Worm (Caenorhabditis elegans): ENCODE measurements around the gene grl-1.
A peak's percentile ranks its signal among the peaks of the same experiment; 100 is the strongest.

The grl-1 gene

ce11 chrV:5512559-5512958 lies 21.1 kb downstream of the grl-1 start:
- TF ChIP-seq dpl-1 (GFP tag; optimal IDR thresholded peaks at IDR 0.05) (no peak), ceh-40 (GFP tag; IDR thresholded peaks at IDR 0.05) (no peak), F52B5.7 (tag; optimal IDR thresholded peaks at IDR 0.05) (no peak), cebp-1 (GFP tag; IDR thresholded peaks at IDR 0.05) (no peak), cebp-1 (tag; optimal IDR thresholded peaks at IDR 0.05) (peak; percentile 37), mcd-1 (GFP tag; IDR thresholded peaks at IDR 0.05) (no peak), ztf-25 (GFP tag; IDR thresholded peaks at IDR 0.05) (no peak), lin-54 (GFP tag; optimal IDR thresholded peaks at IDR 0.05) (no peak), chd-7 (tag; optimal IDR thresholded peaks at IDR 0.05) (no peak), hlh-26 (GFP tag; conservative IDR thresholded peaks at IDR 0.05) (no peak), hsf-1 (GFP tag; IDR thresholded peaks at IDR 0.05) (no peak), ztf-3 (GFP tag; optimal IDR thresholded peaks at IDR 0.05) (no peak), C06A6.2 (GFP tag; conservative IDR thresholded peaks at IDR 0.05) (no peak), nfyb-1 (GFP tag; IDR thresholded peaks at IDR 0.05) (no peak), F33H1.4 (GFP tag; IDR thresholded peaks at IDR 0.05) (no peak), nfya-2 (GFP tag; IDR thresholded peaks at IDR 0.05) (no peak), nhr-80 (tag; optimal IDR thresholded peaks at IDR 0.05) (peak; percentile 86), atf-7 (tag; optimal IDR thresholded peaks at IDR 0.05) (peak; percentile 49), F22D6.2 (tag; optimal IDR thresholded peaks at IDR 0.05) (no peak), ets-4 (GFP tag; optimal IDR thresholded peaks at IDR 0.05) (peak; percentile 49), attf-6 (GFP tag; IDR thresholded peaks at IDR 0.05) (no peak), snpc-1.1 (tag; optimal IDR thresholded peaks at IDR 0.05; ENCODE audit: insufficient read depth) (no peak), unc-130 (GFP tag; optimal IDR thresholded peaks at IDR 0.05) (no peak), let-526 (GFP tag; IDR thresholded peaks at IDR 0.05) (no peak), nhr-179 (tag; optimal IDR thresholded peaks at IDR 0.05) (no peak), madf-10 (tag; optimal IDR thresholded peaks at IDR 0.05) (no peak), hmg-20 (GFP tag; IDR thresholded peaks at IDR 0.05) (no peak), lsl-1 (GFP tag; optimal IDR thresholded peaks at IDR 0.05) (no peak), B0261.1 (tag; optimal IDR thresholded peaks at IDR 0.05) (no peak)

- TF ChIP-seq nhr-80 (tag; optimal IDR thresholded peaks at IDR 0.05) (peak; percentile 8), nfya-2 (GFP tag; IDR thresholded peaks at IDR 0.05) (no peak), egl-18 (GFP tag; IDR thresholded peaks at IDR 0.05) (no peak), F23B12.7 (tag; optimal IDR thresholded peaks at IDR 0.05; ENCODE audit: insufficient read depth) (no peak)
These were observed 21.9 kb downstream of the grl-1 start for ce11 chrV:5511720-5512119.

ce11 chrV:5509966-5510365 lies 23.7 kb downstream of the grl-1 start:
- TF ChIP-seq ceh-91 (GFP tag; IDR thresholded peaks at IDR 0.05) (no peak), lsl-1 (GFP tag; optimal IDR thresholded peaks at IDR 0.05) (no peak), snpc-1.3 (tag; optimal IDR thresholded peaks at IDR 0.05; ENCODE audit: insufficient read depth) (no peak), ztf-18 (tag; optimal IDR thresholded peaks at IDR 0.05) (peak; percentile 31), ztf-6 (GFP tag; IDR thresholded peaks at IDR 0.05) (no peak), nhr-80 (tag; optimal IDR thresholded peaks at IDR 0.05) (peak; percentile 78), mcd-1 (GFP tag; IDR thresholded peaks at IDR 0.05) (no peak), egrh-3 (GFP tag; IDR thresholded peaks at IDR 0.05) (no peak), snpc-1.1 (tag; optimal IDR thresholded peaks at IDR 0.05; ENCODE audit: insufficient read depth) (no peak)

DNA sequence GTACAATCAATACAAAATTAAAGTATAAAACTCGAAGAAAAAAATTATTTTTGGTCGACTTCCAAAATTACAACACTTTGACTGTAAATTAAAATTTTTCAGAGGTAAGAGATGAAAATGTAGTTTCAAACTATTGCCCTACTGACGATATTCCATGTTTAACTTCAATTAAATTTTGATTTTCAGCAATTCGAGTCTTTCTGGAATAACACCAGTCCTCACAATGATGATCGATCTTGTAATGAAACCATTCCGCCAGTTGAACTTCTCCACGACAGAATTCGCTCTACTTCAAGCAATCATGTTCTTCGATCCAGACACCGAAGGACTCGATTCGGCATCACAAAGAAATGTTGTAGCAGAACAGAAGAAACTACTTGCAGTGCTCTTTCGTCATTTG lies 24.5 kb downstream of the grl-1 start:
- TF ChIP-seq F57A8.1 (GFP tag; optimal IDR thresholded peaks at IDR 0.05) = no peak
- TF ChIP-seq egl-44 (GFP tag; IDR thresholded peaks at IDR 0.05) = no peak
- no peak for TF ChIP-seq efl-1 (GFP tag; optimal IDR thresholded peaks at IDR 0.05)
- TF ChIP-seq nhr-179 (tag; optimal IDR thresholded peaks at IDR 0.05) = no peak
- no peak for TF ChIP-seq D2030.7 (GFP tag; IDR thresholded peaks at IDR 0.05)
- TF ChIP-seq ztf-18 (tag; optimal IDR thresholded peaks at IDR 0.05) = no peak
- no peak for TF ChIP-seq nhr-27 (tag; optimal IDR thresholded peaks at IDR 0.05)
- TF ChIP-seq F57C9.4 (tag; optimal IDR thresholded peaks at IDR 0.05) = no peak

All from whole organism, young adult.